Worm (Caenorhabditis elegans) whole organism, early embryonic: ENCODE data around the gene skr-18.

Experiments used
- B0310.2 ChIP-seq: sonication (generic microtip); optimal IDR thresholded peaks from 2 replicates; lab custom pipeline; 2016; ENCODE audit warnings: mild to moderate bottlenecking, missing genetic modification characterization, missing compliant biosample characterization
- F13C5.2 ChIP-seq: sonication (generic microtip); optimal IDR thresholded peaks from 2 replicates; lab custom pipeline; 2017; ENCODE audit warnings: mild to moderate bottlenecking, missing genetic modification characterization, inconsistent platforms, missing compliant biosample characterization
- aly-1 ChIP-seq: sonication (generic microtip); optimal IDR thresholded peaks from 2 replicates; lab custom pipeline; 2016; ENCODE audit warnings: missing genetic modification characterization, missing compliant biosample characterization
- ama-1 ChIP-seq: fragments of 150-350 bp; optimal IDR thresholded peaks from 2 replicates; lab custom pipeline; 2014
- ceh-13 ChIP-seq: fragments of 200-800 bp; sonication (Bioruptor generic); optimal IDR thresholded peaks from 2 replicates; lab custom pipeline; 2018; ENCODE audit warnings: mild to moderate bottlenecking, missing genetic modification characterization, missing compliant biosample characterization
- ceh-36 ChIP-seq: sonication (generic microtip); optimal IDR thresholded peaks from 2 replicates; lab custom pipeline; 2016; ENCODE audit warnings: missing genetic modification characterization, inconsistent platforms, missing compliant biosample characterization
- ets-7 ChIP-seq: sonication (generic microtip); optimal IDR thresholded peaks from 2 replicates; lab custom pipeline; 2016; ENCODE audit warnings: missing genotype, missing genetic modification characterization, missing compliant biosample characterization
- flt-1 ChIP-seq: fragments of 200-800 bp; sonication (Bioruptor generic); IDR thresholded peaks from 2 replicates; pipeline ENCODE4 v1.3.6; 2022; ENCODE audit warnings: missing genetic modification characterization, missing compliant biosample characterization
- hmbx-1 ChIP-seq: sonication (generic microtip); optimal IDR thresholded peaks from 2 replicates; lab custom pipeline; 2016; ENCODE audit warnings: mild to moderate bottlenecking, missing genetic modification characterization, missing compliant biosample characterization
- hmg-4 ChIP-seq: fragments of 200-800 bp; sonication (Bioruptor generic); optimal IDR thresholded peaks from 2 replicates; lab custom pipeline; 2018; ENCODE audit warnings: mild to moderate bottlenecking, missing genetic modification characterization, missing compliant biosample characterization
- hnd-1 ChIP-seq: sonication (generic microtip); optimal IDR thresholded peaks from 2 replicates; lab custom pipeline; 2016; ENCODE audit warnings: missing genetic modification characterization, missing compliant biosample characterization
- pes-1 ChIP-seq: fragments of 200-800 bp; sonication (Bioruptor generic); IDR thresholded peaks from 2 replicates; pipeline ENCODE4 v1.3.6; 2022; ENCODE audit warnings: missing genetic modification reagents, missing genetic modification characterization, missing compliant biosample characterization
- scrt-1 ChIP-seq: fragments of 200-800 bp; sonication (Bioruptor generic); IDR thresholded peaks from 2 replicates; pipeline ENCODE4 v1.3.6; 2022; ENCODE audit warnings: missing genetic modification characterization, missing compliant biosample characterization
- sea-1 ChIP-seq: fragments of 200-800 bp; sonication (Bioruptor generic); conservative IDR thresholded peaks from 2 replicates; pipeline ENCODE4 v1.3.6; 2022; ENCODE audit warnings: missing genetic modification characterization, missing compliant biosample characterization
- tbx-11 ChIP-seq: fragments of 200-800 bp; sonication (Bioruptor generic); IDR thresholded peaks from 2 replicates; pipeline ENCODE4 v1.3.6; 2022; ENCODE audit warnings: missing genetic modification characterization, missing compliant biosample characterization
- tbx-37 ChIP-seq: fragments of 200-800 bp; sonication (Bioruptor generic); conservative IDR thresholded peaks from 2 replicates; pipeline ENCODE4 v1.3.6; 2022; ENCODE audit warnings: missing genetic modification reagents, missing genetic modification characterization, missing compliant biosample characterization
- tra-4 ChIP-seq: sonication (generic microtip); optimal IDR thresholded peaks from 2 replicates; lab custom pipeline; 2017; ENCODE audit warnings: missing genetic modification characterization, missing compliant biosample characterization

skr-18 gene

ce11 chrIV:804802-805201, 9.6 kb upstream of the skr-18 start, which contains the start of gene Y55F3BL.4:
Gene Y55F3BL.4 (plus strand): TSS chrIV:805102.
- TF ChIP-seq ets-7 (tag; lab: Kevin White, UChicago) (no peak), sea-1 (GFP tag; lab: Robert Waterston, UW) (no peak), hmg-4 (GFP tag; lab: Kevin White, UChicago) (no peak), hmbx-1 (no peak), ceh-36 (tag; lab: Kevin White, UChicago) (no peak), hnd-1 (tag; lab: Kevin White, UChicago) (no peak), B0310.2 (tag; lab: Kevin White, UChicago) (no peak), tra-4 (no peak), ceh-13 (GFP tag; lab: Kevin White, UChicago) (no peak), ama-1 (lab: Kevin White, UChicago) (no peak), F13C5.2 (tag; lab: Kevin White, UChicago) (no peak), aly-1 (tag; lab: Kevin White, UChicago) (no peak), flt-1 (GFP tag; lab: Robert Waterston, UW) (no peak), tbx-11 (no peak), pes-1 (no peak), scrt-1 (GFP tag; lab: Robert Waterston, UW) (no peak)

ce11 chrIV:801162-801561, 5.9 kb upstream of the skr-18 start:
- no peak for TF ChIP-seq flt-1 (GFP tag; lab: Robert Waterston, UW)
- TF ChIP-seq hmbx-1 = no peak
- TF ChIP-seq hnd-1 (tag; lab: Kevin White, UChicago) = no peak
- no peak for TF ChIP-seq pes-1
- no peak for TF ChIP-seq sea-1 (GFP tag; lab: Robert Waterston, UW)
- TF ChIP-seq F13C5.2 (tag; lab: Kevin White, UChicago) = no peak
- TF ChIP-seq ama-1 (lab: Kevin White, UChicago) = no peak

- no peak for TF ChIP-seq B0310.2 (tag; lab: Kevin White, UChicago)
- no peak for TF ChIP-seq aly-1 (tag; lab: Kevin White, UChicago)
- no peak for TF ChIP-seq F13C5.2 (tag; lab: Kevin White, UChicago)
- TF ChIP-seq ceh-13 (GFP tag; lab: Kevin White, UChicago) = no peak
- no peak for TF ChIP-seq hmg-4 (GFP tag; lab: Kevin White, UChicago)
- TF ChIP-seq tra-4 = no peak
- no peak for TF ChIP-seq sea-1 (GFP tag; lab: Robert Waterston, UW)
- no peak for TF ChIP-seq pes-1
- TF ChIP-seq tbx-11 = no peak
- no peak for TF ChIP-seq hmbx-1
- no peak for TF ChIP-seq scrt-1 (GFP tag; lab: Robert Waterston, UW)
- no peak for TF ChIP-seq hnd-1 (tag; lab: Kevin White, UChicago)
- TF ChIP-seq tbx-37 = no peak
- no peak for TF ChIP-seq ceh-36 (tag; lab: Kevin White, UChicago)
These were observed 5.3 kb upstream of the skr-18 start, which contains the start of gene mrpl-46 for ce11 chrIV:800518-800917. Gene mrpl-46 (plus strand): TSS chrIV:800818.

- peak; percentile 33 for TF ChIP-seq ceh-13 (GFP tag; lab: Kevin White, UChicago)
- no peak for TF ChIP-seq flt-1 (GFP tag; lab: Robert Waterston, UW)
- TF ChIP-seq aly-1 (tag; lab: Kevin White, UChicago) = no peak
- peak; percentile 53; the same call in 1 of the 2 replicates for TF ChIP-seq pes-1
- peak; percentile 70 for TF ChIP-seq F13C5.2 (tag; lab: Kevin White, UChicago)
- no peak for TF ChIP-seq tra-4
- TF ChIP-seq hnd-1 (tag; lab: Kevin White, UChicago) = peak; percentile 37
- no peak for TF ChIP-seq sea-1 (GFP tag; lab: Robert Waterston, UW)
- no peak for TF ChIP-seq hmg-4 (GFP tag; lab: Kevin White, UChicago)
- TF ChIP-seq hmbx-1 = peak; percentile 42
- no peak for TF ChIP-seq ceh-36 (tag; lab: Kevin White, UChicago)
- no peak for TF ChIP-seq ets-7 (tag; lab: Kevin White, UChicago)
- no peak for TF ChIP-seq scrt-1 (GFP tag; lab: Robert Waterston, UW)
These were observed 1.4 kb upstream of the skr-18 start, which contains the start of the genes F56B3.11 and ech-5 for ce11 chrIV:796521-797073. Gene F56B3.11 (minus strand): TSS chrIV:796571. Gene ech-5 (plus strand): TSS chrIV:797023.

- TF ChIP-seq B0310.2 (tag; lab: Kevin White, UChicago) (no peak), flt-1 (GFP tag; lab: Robert Waterston, UW) (no peak), ama-1 (lab: Kevin White, UChicago) (no peak), hmbx-1 (no peak), ceh-36 (tag; lab: Kevin White, UChicago) (no peak), scrt-1 (GFP tag; lab: Robert Waterston, UW) (no peak)
These were observed 958 bp downstream of the skr-18 start, which contains the start of gene F56B3.4 for ce11 chrIV:794275-794674. Gene F56B3.4 (minus strand): TSS chrIV:794275.

- TF ChIP-seq tra-4 = no peak
- TF ChIP-seq aly-1 (tag; lab: Kevin White, UChicago) = no peak
- no peak for TF ChIP-seq ceh-13 (GFP tag; lab: Kevin White, UChicago)
- TF ChIP-seq F13C5.2 (tag; lab: Kevin White, UChicago) = no peak
- no peak for TF ChIP-seq ama-1 (lab: Kevin White, UChicago)
- no peak for TF ChIP-seq tbx-37
These were observed 7.5 kb downstream of the skr-18 start, which contains the start of gene F56B3.6 for ce11 chrIV:787755-788154. Gene F56B3.6 (plus strand): TSS chrIV:788055.

ce11 chrIV:782393-782792, 12.8 kb downstream of the skr-18 start:
- TF ChIP-seq ets-7 (tag; lab: Kevin White, UChicago) (no peak), ceh-36 (tag; lab: Kevin White, UChicago) (no peak), ceh-13 (GFP tag; lab: Kevin White, UChicago) (no peak)

- TF ChIP-seq sea-1 (GFP tag; lab: Robert Waterston, UW) = no peak
- TF ChIP-seq ets-7 (tag; lab: Kevin White, UChicago) = no peak
- TF ChIP-seq ceh-36 (tag; lab: Kevin White, UChicago) = no peak
- TF ChIP-seq flt-1 (GFP tag; lab: Robert Waterston, UW) = no peak
- no peak for TF ChIP-seq pes-1
- no peak for TF ChIP-seq ama-1 (lab: Kevin White, UChicago)
- TF ChIP-seq hnd-1 (tag; lab: Kevin White, UChicago) = no peak
- TF ChIP-seq hmbx-1 = no peak
- TF ChIP-seq scrt-1 (GFP tag; lab: Robert Waterston, UW) = no peak
- no peak for TF ChIP-seq aly-1 (tag; lab: Kevin White, UChicago)
- TF ChIP-seq ceh-13 (GFP tag; lab: Kevin White, UChicago) = no peak
- TF ChIP-seq B0310.2 (tag; lab: Kevin White, UChicago) = no peak
- no peak for TF ChIP-seq tra-4
- TF ChIP-seq tbx-11 = no peak
- TF ChIP-seq F13C5.2 (tag; lab: Kevin White, UChicago) = no peak
- no peak for TF ChIP-seq hmg-4 (GFP tag; lab: Kevin White, UChicago)
- no peak for TF ChIP-seq tbx-37
These were observed 16.7 kb downstream of the skr-18 start, which contains the start of gene ugt-52 for ce11 chrIV:778484-778883. Gene ugt-52 (plus strand): TSS chrIV:778784.
